Worm (Caenorhabditis elegans): ENCODE results near the gene F14H8.8.

DNA sequence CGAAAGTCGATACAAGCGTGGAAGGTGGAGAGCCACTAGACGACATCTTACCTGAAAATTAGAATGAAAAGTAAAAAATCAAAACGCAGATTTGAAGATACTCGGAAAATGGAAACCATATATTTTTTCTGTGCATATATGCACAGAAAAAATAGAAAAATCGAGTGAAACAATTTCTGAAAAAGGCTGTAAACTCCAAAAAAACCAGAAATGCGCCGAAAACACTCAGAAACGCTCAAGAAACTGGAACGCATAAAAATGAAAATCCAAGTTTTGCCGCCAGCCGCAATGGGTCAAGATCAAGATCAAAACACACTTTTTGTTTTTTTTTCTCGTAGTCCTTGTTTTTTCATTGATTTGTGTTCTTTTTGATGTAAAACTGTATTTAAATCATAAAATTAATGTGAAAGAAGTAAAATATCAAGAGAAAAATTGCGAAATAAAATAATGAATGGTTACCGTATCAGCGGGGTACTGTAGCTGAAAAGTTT, 36.6 kb upstream of the F14H8.8 start, which contains the start of gene T01C3.3:
- TF ChIP-seq dao-5 (tag; optimal IDR thresholded peaks at IDR 0.05) (no peak), him-1 (tag; optimal IDR thresholded peaks at IDR 0.05) (no peak), W03F9.2 (tag; optimal IDR thresholded peaks at IDR 0.05) (no peak)
